Worm (Caenorhabditis elegans) whole organism, young adult: ENCODE data around the gene F10C1.1.

Experiments
- B0336.3 ChIP-seq: fragments of 200-800 bp; sonication (Bioruptor generic); IDR thresholded peaks from 2 replicates; pipeline ENCODE4 v1.3.6; 2022; ENCODE audit warnings: missing genetic modification characterization, missing compliant biosample characterization
- T07F8.4 ChIP-seq: sonication (generic microtip); optimal IDR thresholded peaks from 2 replicates; lab custom pipeline; 2016; ENCODE audit warnings: mild to moderate bottlenecking, missing genetic modification characterization, moderate library complexity, missing compliant biosample characterization
- cebp-2 ChIP-seq: fragments of 200-800 bp; sonication (Bioruptor generic); IDR thresholded peaks from 2 replicates; pipeline ENCODE4 v1.3.6; 2022; ENCODE audit warnings: missing genetic modification characterization, missing compliant biosample characterization
- mxl-1 ChIP-seq: sonication (generic microtip); optimal IDR thresholded peaks from 2 replicates; lab custom pipeline; 2016; ENCODE audit warnings: missing genetic modification characterization, missing compliant biosample characterization
- nfya-1 ChIP-seq: sonication (generic microtip); optimal IDR thresholded peaks from 2 replicates; lab custom pipeline; 2017; ENCODE audit warnings: antibody characterized with exemption, missing compliant biosample characterization, missing genetic modification characterization, borderline replicate concordance; ENCODE audit not compliant: insufficient read depth
- nhr-27 ChIP-seq: fragments of 200-800 bp; sonication (Bioruptor generic); optimal IDR thresholded peaks from 2 replicates; lab custom pipeline; 2018; ENCODE audit warnings: mild to moderate bottlenecking, missing genetic modification characterization, moderate library complexity, missing compliant biosample characterization
- snpc-4 ChIP-seq, 5 experiments: fragments of 150-350 bp in 1 of 5; sonication (generic microtip) in 4 of 5; optimal IDR thresholded peaks; 2 replicates each; lab custom pipeline; 2014 to 2018; ENCODE audit warnings: missing genetic modification characterization in 5 of 5, missing biosample characterization in 3 of 5, antibody characterized with exemption in 2 of 5, mild to moderate bottlenecking in 2 of 5, missing compliant biosample characterization in 2 of 5, missing genotype in 2 of 5, moderate library complexity in 2 of 5, missing genetic modification reagents in 1 of 5
- unc-130 ChIP-seq: sonication (generic microtip); optimal IDR thresholded peaks from 2 replicates; lab custom pipeline; 2016; ENCODE audit warnings: missing genetic modification reagents, missing genetic modification characterization, missing compliant biosample characterization

DNA sequence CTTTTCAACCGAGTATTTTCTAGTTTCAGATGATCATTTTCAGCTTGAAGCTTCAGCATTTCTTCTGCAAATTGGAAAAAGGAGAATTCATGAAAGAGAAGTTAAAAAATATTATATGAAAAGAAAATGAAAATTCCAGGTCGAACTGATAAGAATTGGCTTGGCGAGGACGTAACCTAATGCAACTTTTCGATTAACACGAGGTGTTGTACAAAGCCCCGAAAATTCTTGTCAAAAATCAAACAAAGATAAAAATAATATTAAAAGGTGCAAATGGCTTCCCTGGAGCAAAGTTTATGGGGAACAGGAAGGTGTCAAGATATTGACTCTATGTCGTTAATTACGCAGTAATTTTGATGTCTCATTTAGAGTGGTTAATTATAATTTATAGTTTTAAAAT, 29.7 kb upstream of the F10C1.1 start:
- TF ChIP-seq cebp-2 (GFP tag; lab: Robert Waterston, UW) (no peak), unc-130 (GFP tag; lab: Kevin White, UChicago) (no peak), B0336.3 (no peak), T07F8.4 (tag; lab: Kevin White, UChicago) (no peak), nhr-27 (tag; lab: Kevin White, UChicago) (no peak), mxl-1 (tag; lab: Kevin White, UChicago) (no peak), nfya-1 (tag; lab: Kevin White, UChicago) (no peak), snpc-4 (GFP tag; optimal IDR thresholded peaks at IDR 0.05; lab: Kevin White, UChicago) (no peak), snpc-4 (tag; optimal IDR thresholded peaks at IDR 0.05; lab: Kevin White, UChicago) (no peak)
